Fruit fly (Drosophila melanogaster): ENCODE data around the gene Dref.

Gene Dref

DNA sequence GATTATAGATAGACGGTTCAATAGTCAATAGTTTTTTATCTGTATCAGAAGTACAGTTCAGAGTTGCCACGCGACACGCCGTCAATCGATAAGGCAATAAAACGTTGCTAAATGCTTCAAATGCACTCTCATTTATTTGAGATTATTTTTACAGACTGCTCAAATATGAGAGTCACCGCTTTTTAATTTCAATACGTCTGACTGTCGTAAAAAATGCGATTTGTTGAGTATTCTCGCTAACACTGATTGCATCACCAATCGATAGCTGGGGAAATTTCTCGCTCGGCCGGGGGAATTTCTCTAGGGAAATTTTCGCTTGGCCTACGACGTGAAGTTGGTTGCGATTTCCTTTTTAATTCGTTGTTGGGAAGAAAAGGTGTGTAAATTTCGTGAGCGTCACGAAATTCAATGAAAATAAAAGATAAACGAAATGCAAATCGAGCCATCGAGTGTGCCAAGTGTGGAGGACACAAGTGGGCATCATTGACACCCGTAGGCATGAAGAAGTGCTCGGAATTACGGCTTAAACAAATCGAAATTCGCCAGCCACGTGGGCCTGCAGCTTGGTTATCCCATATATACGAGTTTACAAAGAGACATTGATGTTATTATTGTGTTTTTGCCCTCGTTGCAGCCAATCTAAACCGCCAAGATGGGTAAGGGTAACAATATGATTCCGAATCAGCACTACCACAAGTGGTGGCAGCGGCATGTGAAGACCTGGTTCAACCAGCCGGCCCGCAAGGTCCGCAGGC lies at the start of gene Dref, which contains the start of gene RpL13:
Gene Dref (minus strand): TSS at position 247 of the 755 bp plus-strand sequence.
Gene RpL13 (plus strand): TSS at position 331 of the 755 bp plus-strand sequence.
- TF ChIP-seq CG8478 (optimal IDR thresholded peaks at IDR 0.05) (no peak), CTCF (optimal IDR thresholded peaks at IDR 0.05) (no peak)

DNA sequence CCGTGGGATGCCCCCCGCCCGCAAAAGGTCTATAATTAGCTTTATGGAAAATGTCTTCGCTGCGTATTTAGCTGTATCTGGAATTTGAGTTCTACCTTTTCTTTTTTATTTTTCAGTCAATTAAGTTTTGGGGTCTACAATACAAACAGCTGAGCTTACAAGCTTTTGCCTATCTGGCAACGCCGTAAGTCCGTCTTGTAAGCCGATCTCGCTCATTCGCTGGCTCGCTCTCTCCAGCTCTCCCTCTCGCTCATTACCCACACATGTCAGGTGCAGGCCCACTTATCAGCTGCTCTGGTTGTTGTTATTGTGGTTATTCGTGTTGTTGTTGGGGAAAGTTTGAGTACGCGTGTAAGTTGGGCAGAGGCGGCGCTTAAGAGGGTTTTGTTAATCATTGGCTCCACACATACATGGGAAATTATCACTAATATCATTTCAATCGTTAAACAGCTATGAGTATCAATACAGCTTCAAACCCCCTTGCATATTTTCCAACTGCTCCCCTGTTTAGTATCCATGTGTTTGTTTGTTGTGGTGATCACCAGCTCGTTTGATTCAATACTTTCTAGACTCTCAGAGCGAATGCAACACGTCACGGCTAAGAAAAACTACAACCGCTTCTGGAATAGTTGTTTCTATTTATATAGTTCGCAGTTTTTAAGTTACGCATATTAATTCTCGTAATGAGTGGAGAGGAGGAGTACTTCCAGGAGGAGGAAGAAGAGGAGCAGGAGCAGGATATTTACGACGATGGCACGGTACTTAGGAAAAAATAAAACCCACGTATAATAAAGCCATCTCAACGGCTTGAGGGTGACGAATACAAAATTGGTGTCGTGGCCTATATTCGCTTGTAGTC lies 43.0 kb upstream of the Dref start:
- no peak for TF ChIP-seq CTCF (optimal IDR thresholded peaks at IDR 0.05)
- TF ChIP-seq CG8478 (optimal IDR thresholded peaks at IDR 0.05): no peak

DNA sequence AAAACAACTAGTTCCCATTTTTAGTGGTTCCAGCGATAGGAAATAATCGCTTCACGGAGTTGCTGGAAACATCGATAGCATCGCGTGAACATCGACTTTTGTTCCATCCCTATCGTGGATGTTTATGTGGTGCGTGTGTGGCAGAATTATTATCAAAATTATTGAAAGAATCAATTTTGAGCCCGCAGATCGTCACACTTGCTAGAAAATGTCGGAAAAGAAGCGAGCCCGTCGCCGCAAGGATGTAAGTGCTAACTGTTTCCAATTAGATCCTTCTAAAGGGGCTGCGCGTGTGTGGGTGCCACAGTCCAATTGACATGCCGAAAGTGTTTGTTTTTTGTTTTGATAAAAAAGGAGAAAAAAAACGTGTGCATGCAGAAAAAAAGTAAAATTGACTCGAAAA lies 42.3 kb upstream of the Dref start, which contains the start of gene Trp1:
Gene Trp1 (plus strand): TSS at position 89 of the 403 bp plus-strand sequence.
- TF ChIP-seq CG8478 (optimal IDR thresholded peaks at IDR 0.05): no peak
- TF ChIP-seq CTCF (optimal IDR thresholded peaks at IDR 0.05): peak in 1 of 2 experiments; percentile 43

DNA sequence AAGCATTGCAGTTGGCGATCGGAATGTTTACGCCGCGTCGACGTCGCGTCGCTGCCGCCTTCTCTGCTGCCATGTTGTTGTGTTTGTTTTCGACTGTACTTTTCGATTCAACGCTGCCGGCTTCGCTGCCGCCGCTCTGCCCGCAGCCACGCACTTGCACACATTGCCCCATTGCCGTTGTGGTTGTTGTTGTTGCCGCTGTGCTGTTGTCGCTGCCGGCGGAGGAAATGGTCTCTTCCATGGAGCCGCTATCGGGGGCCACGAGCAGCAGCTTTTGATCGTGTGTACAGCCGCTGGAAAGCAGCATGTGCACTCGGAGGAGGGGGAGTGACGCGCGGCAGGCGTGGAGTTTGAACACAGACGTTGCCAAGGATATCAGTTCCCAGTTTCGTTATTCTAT lies 37.5 kb upstream of the Dref start:
- no peak for TF ChIP-seq CTCF (optimal IDR thresholded peaks at IDR 0.05)
- no peak for TF ChIP-seq CG8478 (optimal IDR thresholded peaks at IDR 0.05)

DNA sequence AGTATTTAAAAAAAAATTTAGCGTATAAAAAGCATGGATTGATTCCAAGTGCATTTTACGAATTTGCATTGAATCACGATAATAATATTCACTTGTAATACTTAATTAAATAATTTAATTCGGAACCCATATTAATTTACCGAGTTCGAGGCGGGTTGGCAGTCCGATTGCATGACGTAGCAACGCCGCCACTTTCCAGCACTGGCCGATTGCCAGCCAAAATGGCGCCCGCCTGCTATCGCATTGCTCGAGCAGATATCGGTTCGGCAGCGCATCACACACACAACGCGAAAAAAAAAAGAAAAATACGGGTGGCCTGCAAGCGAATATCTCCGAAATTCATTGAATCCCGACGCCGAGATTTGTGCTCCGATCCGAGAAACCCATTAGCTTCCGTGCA lies 36.6 kb upstream of the Dref start, which contains the start of gene Ndf:
Gene Ndf (plus strand): TSS at position 240 of the 400 bp plus-strand sequence.
- TF ChIP-seq CG8478 (optimal IDR thresholded peaks at IDR 0.05) (no peak), CTCF (optimal IDR thresholded peaks at IDR 0.05) (peak in 1 of 2 experiments; percentile 20)

DNA sequence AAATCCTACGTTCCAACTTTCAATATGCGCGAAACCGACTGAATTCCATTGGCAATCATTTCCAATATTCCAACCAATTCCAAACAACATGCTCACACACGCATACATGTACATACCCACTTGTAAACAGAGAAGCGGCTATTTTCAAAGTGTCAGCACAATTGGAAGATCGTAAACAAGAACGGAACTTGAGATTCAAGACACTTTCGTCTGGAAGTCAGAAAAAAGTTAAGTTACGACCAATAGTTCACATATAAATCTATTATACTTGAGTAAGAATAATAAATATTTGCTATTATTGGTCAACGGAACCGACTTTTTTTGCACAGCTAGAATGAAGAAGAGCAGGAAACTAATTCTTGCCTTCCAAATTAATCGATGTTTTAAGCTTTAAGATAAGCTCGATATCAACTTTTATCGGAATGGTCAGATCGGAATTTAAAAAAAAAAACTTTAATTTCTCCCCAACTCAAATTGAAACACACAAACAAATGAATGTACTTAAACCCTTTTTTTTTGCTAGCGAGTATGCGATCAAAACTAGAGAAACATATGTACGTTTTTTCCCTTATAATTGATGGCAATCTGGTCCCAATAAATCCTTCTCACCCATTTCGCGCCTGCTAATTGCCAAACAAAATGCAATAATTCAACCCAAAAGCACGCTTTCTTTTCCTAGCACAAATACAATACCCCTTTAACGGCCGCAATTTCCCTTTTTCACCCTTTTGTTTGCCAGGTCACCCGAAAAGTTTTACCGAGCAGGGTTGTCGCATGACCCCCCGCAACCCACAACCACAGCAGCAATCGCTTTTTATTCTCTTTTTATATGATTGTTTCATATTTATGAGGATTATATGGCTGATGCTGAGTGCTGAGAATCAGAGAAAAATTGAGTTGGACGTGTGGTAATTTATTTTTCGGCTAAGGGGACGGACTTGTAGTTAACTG lies 35.7 kb upstream of the Dref start, which contains the start of the genes CG31875 and SoYb:
Gene CG31875 (minus strand): TSS at position 329 of the 951 bp plus-strand sequence.
Gene SoYb (minus strand): TSS at position 329 of the 951 bp plus-strand sequence.
- TF ChIP-seq CTCF (optimal IDR thresholded peaks at IDR 0.05) (no peak), CG8478 (optimal IDR thresholded peaks at IDR 0.05) (no peak)

DNA sequence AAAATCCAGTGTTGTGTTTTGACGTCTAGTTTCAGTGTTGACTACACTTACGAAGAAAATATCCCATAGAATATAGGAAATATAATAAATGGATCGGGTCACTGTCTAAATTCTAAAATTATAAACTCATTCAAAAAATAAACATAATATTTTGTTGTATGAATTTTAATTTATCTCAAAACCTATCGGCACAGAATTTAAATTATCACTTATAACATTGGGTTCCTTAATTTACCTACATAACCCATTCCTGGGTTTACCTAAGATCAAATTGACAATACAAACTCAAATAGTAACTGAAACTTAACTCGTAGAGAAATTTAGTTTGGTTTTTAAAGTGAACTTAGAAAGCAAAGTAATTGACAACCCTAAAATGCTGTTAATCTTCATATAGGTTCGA lies 29.5 kb upstream of the Dref start:
- TF ChIP-seq CTCF (optimal IDR thresholded peaks at IDR 0.05): no peak
- TF ChIP-seq CG8478 (optimal IDR thresholded peaks at IDR 0.05): no peak

DNA sequence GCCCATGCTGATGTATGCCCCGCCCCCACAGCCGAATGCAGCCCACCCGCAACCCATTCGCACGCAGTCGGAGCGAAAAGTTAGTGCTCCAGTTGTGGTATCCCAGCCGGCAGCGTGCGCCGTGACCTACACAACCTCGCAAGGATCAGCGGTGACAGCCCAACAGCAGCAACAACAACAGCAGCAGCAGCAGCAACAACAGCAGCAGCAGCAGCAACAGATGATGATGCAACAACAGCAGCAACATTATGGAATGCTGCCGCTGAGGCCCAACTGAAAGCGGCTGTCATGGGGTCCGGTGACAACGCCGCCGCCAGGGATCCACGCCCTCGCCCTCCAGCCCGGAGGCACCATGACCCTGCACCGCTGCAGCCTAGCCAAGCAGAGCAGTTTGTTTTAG lies 27.4 kb upstream of the Dref start:
- no peak for TF ChIP-seq CG8478 (optimal IDR thresholded peaks at IDR 0.05)
- TF ChIP-seq CTCF (optimal IDR thresholded peaks at IDR 0.05): no peak

DNA sequence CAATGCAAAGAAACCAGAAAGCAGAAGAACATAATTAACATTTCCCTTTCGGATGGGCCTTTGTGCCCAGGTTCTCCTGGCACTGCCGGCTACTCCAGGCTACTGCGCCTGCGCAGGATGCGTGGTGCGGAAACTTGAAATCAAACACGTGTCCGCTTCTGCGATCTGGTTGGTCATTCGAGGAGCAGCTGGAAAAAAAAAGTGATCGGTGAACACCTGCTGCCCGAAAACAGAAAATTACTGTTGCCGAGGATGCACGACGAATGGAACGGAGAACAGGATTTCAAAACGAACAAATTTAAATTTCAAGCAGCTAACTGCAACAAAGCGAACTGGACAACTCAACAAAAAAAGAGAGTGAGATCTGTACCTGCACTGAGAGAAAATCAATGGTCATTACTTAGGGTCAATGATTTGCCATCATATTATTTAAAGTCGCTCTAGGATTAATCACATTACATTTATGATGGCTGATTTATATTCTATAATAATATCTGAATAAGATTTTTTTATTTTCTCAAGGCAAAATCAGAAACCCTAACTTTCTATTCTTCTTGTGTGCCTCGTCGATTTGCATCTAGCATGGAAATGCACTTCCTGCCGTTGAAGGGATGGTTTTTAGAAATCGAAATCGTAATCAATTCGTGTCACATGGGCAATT lies 22.9 kb upstream of the Dref start:
- TF ChIP-seq CTCF (optimal IDR thresholded peaks at IDR 0.05) (no peak), CG8478 (optimal IDR thresholded peaks at IDR 0.05) (no peak)

DNA sequence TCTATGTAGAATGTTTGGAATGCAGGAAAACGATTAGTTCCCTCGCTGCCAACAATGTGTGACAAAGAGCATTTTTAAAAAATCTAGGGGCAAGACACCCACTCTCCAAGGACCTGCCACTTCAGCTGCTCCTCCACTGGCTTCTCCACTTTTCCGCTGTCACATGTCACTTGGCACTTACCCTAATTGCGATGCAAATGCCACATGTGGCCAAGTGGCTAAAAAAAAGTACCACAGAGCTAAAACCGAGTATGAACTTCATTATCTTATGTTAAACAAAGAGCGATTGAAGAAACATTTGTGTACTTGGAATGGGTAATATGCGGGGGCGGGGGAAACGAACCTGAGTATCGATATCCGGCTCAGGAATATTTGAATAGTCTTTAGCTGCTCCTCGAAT lies 22.2 kb upstream of the Dref start:
- TF ChIP-seq CTCF (optimal IDR thresholded peaks at IDR 0.05) (no peak), CG8478 (optimal IDR thresholded peaks at IDR 0.05) (no peak)

DNA sequence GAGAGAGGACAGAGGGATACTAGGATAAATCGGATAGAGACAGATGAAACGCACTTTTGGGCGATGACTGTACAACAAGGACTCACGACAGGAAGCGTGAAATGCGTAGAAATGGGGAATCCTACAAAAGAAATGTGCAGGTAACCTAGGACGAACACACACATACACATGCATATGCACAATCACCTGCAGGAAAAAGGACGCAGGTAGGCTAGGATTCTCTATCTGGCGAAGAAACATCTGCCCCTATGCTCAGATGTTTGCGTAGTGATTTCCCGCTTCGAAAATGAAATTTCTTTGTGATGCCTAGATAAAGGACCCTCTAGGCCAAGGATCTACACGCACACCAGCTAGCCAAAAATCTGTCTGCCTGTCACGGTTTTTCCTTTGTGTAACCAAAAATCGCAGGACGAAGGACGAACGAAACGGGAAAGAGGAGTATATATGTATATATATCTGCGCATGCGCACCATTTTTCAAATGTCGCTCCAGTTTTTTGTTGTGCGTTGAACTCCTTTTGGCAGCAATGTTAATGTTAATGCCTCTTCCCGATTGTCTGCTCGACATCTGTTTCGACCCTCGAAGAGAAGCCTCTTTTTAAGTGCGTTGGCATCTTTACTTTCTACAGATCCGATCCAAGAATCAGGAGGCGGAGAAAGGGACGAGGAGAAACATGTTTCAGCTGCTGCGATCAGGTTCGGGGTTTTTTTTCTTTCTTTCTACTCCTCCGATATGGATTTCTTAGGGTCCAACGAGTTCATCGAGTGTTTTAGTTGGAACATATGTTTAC lies 21.4 kb upstream of the Dref start:
- no peak for TF ChIP-seq CTCF (optimal IDR thresholded peaks at IDR 0.05)
- TF ChIP-seq CG8478 (optimal IDR thresholded peaks at IDR 0.05): no peak

DNA sequence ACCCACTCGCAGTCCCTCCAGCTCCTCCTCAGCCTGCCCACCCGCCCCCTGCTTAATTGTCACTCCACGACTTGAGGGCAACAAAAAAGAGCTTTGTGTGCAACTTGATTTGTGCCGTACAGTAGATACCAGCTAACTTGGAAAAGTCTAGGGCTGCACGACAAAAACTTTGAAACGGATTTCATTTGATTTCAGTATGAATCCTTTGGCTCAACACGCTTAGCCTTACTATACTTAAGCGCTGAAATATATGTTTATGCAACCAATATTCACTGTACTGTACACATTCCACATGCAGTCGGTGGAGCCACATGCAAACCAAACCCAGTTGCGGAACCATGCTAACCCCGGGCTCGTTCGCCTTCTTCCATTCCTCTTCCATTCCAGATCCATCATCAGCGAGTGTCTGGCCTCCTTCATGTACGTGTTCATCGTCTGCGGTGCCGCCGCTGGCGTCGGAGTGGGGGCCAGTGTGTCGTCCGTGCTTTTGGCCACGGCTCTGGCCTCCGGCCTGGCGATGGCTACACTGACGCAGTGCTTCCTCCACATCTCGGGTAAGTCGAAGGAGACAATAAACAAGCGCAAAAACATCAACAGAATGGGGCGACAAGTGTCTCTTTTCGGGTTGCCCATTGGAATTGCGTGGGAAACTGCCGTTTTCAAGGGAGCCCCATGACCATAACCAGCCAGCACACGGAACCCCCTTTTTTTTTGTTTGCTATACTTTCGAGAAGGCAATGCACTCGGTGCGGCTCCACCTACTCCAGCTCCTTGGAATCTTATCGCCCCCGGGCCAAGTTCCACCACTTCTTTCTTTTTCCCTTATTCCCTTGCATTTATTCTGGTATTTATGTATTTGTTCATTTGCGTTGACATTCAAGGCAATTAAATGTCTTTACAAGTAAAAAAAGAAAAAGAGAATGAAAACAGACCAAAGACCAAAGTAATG lies 19.6 kb upstream of the Dref start:
- TF ChIP-seq CTCF (optimal IDR thresholded peaks at IDR 0.05) (no peak), CG8478 (optimal IDR thresholded peaks at IDR 0.05) (no peak)

Data from S2 (cell line).